Fruit fly (Drosophila melanogaster) whole organism, embryonic: Measurements from ENCODE around the gene CG13912.
A peak's percentile ranks its signal among the peaks of the same experiment; 100 is the strongest.

ENCODE experiments used
- Adf1 ChIP-seq: fragments of 200-800 bp; sonication (Bioruptor generic); IDR thresholded peaks from 2 replicates; pipeline ENCODE4 v1.3.6; 2022; ENCODE audit warnings: missing biosample characterization, missing genetic modification characterization
- Atf3 ChIP-seq: fragments of 200-800 bp; sonication (Bioruptor generic); optimal IDR thresholded peaks from 3 replicates; lab custom pipeline; 2016; ENCODE audit warnings: missing biosample characterization, missing genetic modification characterization
- CG11504 ChIP-seq: fragments of 200-800 bp; sonication (Bioruptor generic); optimal IDR thresholded peaks from 3 replicates; lab custom pipeline; 2019; ENCODE audit warnings: missing biosample characterization, mild to moderate bottlenecking, missing genetic modification characterization, moderate library complexity
- CG12071 ChIP-seq: fragments of 200-800 bp; sonication (Bioruptor generic); optimal IDR thresholded peaks from 3 replicates; lab custom pipeline; 2018; ENCODE audit warnings: missing biosample characterization, mild to moderate bottlenecking, missing genetic modification characterization
- CG14667 ChIP-seq: fragments of 200-800 bp; sonication (Bioruptor generic); IDR thresholded peaks from 2 replicates; pipeline ENCODE4 v1.3.6; 2022; ENCODE audit warnings: missing biosample characterization, missing genetic modification characterization
- CG15514 ChIP-seq: fragments of 200-800 bp; sonication (Bioruptor generic); optimal IDR thresholded peaks from 3 replicates; lab custom pipeline; 2017; ENCODE audit warnings: missing biosample characterization, missing genetic modification characterization, mild to moderate bottlenecking, moderate library complexity, missing genetic modification reagents
- CG15601 ChIP-seq: fragments of 200-800 bp; sonication (Bioruptor generic); optimal IDR thresholded peaks from 3 replicates; lab custom pipeline; 2019; ENCODE audit warnings: missing biosample characterization, mild to moderate bottlenecking, missing genetic modification characterization, moderate library complexity
- CG17802 ChIP-seq: fragments of 200-800 bp; sonication (Bioruptor generic); optimal IDR thresholded peaks from 2 replicates; lab custom pipeline; 2018; ENCODE audit warnings: missing biosample characterization, mild to moderate bottlenecking, missing genetic modification characterization, moderate library complexity
- CG17829 ChIP-seq: fragments of 200-800 bp; optimal IDR thresholded peaks from 2 replicates; lab custom pipeline; 2019; ENCODE audit warnings: missing biosample characterization, mild to moderate bottlenecking, missing genetic modification characterization, moderate library complexity
- CG18476 ChIP-seq: fragments of 200-800 bp; sonication (Bioruptor generic); optimal IDR thresholded peaks from 2 replicates; lab custom pipeline; 2016; ENCODE audit warnings: missing biosample characterization, mild to moderate bottlenecking, missing genetic modification characterization
- CG31365 ChIP-seq: fragments of 200-800 bp; sonication (Bioruptor generic); optimal IDR thresholded peaks from 2 replicates; lab custom pipeline; 2018; ENCODE audit warnings: missing biosample characterization, mild to moderate bottlenecking, missing genetic modification characterization
- CG32772 ChIP-seq: fragments of 200-800 bp; sonication (Bioruptor generic); IDR thresholded peaks from 2 replicates; pipeline ENCODE4 v1.3.6; 2022; ENCODE audit warnings: missing biosample characterization, missing genetic modification characterization
- CG34376 ChIP-seq: fragments of 200-800 bp; sonication (Bioruptor generic); optimal IDR thresholded peaks from 2 replicates; lab custom pipeline; 2018; ENCODE audit warnings: missing biosample characterization, mild to moderate bottlenecking, missing genetic modification characterization
- CG7556 ChIP-seq: fragments of 200-800 bp; sonication (Bioruptor generic); optimal IDR thresholded peaks from 2 replicates; lab custom pipeline; 2017; ENCODE audit warnings: missing biosample characterization, mild to moderate bottlenecking, missing genetic modification characterization
- CG8388 ChIP-seq: fragments of 200-800 bp; sonication (Bioruptor generic); optimal IDR thresholded peaks from 2 replicates; lab custom pipeline; 2019; ENCODE audit warnings: missing biosample characterization, mild to moderate bottlenecking, missing genetic modification characterization, moderate library complexity
- CG9437 ChIP-seq: fragments of 200-800 bp; sonication (Bioruptor generic); optimal IDR thresholded peaks from 2 replicates; lab custom pipeline; 2018; ENCODE audit warnings: missing biosample characterization, mild to moderate bottlenecking, missing genetic modification characterization
- CrebB ChIP-seq: fragments of 200-800 bp; sonication (Bioruptor generic); optimal IDR thresholded peaks from 3 replicates; lab custom pipeline; 2018; ENCODE audit warnings: missing biosample characterization, mild to moderate bottlenecking, missing genetic modification characterization
- Dek ChIP-seq: fragments of 200-800 bp; sonication (Bioruptor generic); optimal IDR thresholded peaks from 3 replicates; lab custom pipeline; 2019; ENCODE audit warnings: missing biosample characterization, mild to moderate bottlenecking, missing genetic modification characterization, moderate library complexity
- GATAe ChIP-seq: fragments of 200-800 bp; sonication (Bioruptor generic); conservative IDR thresholded peaks from 2 replicates; pipeline ENCODE4 v1.3.6; 2022; ENCODE audit warnings: missing biosample characterization, missing genetic modification characterization
- HLH4C ChIP-seq: fragments of 200-800 bp; sonication (Bioruptor generic); IDR thresholded peaks from 3 replicates; pipeline ENCODE4 v1.3.6; 2022; ENCODE audit warnings: missing biosample characterization, missing genetic modification characterization; ENCODE audit not compliant: partially characterized antibody
- Hey ChIP-seq: fragments of 200-800 bp; sonication (Bioruptor generic); optimal IDR thresholded peaks from 3 replicates; lab custom pipeline; 2018; ENCODE audit warnings: missing biosample characterization, mild to moderate bottlenecking, missing genetic modification characterization
- Med ChIP-seq: fragments of 200-800 bp; sonication (Bioruptor generic); peaks from one replicate; lab custom pipeline; 2016; ENCODE audit warnings: missing biosample characterization, missing genetic modification characterization, mild to moderate bottlenecking, inconsistent platforms, moderate library complexity
- Myb ChIP-seq: fragments of 200-800 bp; sonication (Bioruptor generic); optimal IDR thresholded peaks from 2 replicates; lab custom pipeline; 2016; ENCODE audit warnings: missing biosample characterization, missing genetic modification characterization
- Nf-YC ChIP-seq: fragments of 200-800 bp; optimal IDR thresholded peaks from 3 replicates; lab custom pipeline; 2019; ENCODE audit warnings: missing biosample characterization, mild to moderate bottlenecking, missing genetic modification characterization, moderate library complexity
- Rfx ChIP-seq: fragments of 200-800 bp; sonication (Bioruptor generic); IDR thresholded peaks from 2 replicates; pipeline ENCODE4 v1.3.6; 2022; ENCODE audit warnings: missing biosample characterization, missing genetic modification characterization
- Taf1 ChIP-seq: fragments of 200-800 bp; sonication (Bioruptor generic); IDR thresholded peaks from 2 replicates; pipeline ENCODE4 v1.3.6; 2022; ENCODE audit warnings: missing biosample characterization, missing genetic modification characterization
- Vsx1 ChIP-seq: fragments of 200-800 bp; sonication (Bioruptor generic); optimal IDR thresholded peaks from 2 replicates; lab custom pipeline; 2017; ENCODE audit warnings: missing biosample characterization, mild to moderate bottlenecking, missing genetic modification characterization, missing genetic modification reagents
- Xrp1 ChIP-seq: fragments of 200-800 bp; sonication (Bioruptor generic); IDR thresholded peaks from 2 replicates; pipeline ENCODE4 v1.3.6; 2022; ENCODE audit warnings: missing biosample characterization, missing genetic modification characterization
- amos ChIP-seq: fragments of 200-800 bp; sonication (Bioruptor generic); IDR thresholded peaks from 2 replicates; pipeline ENCODE4 v1.3.6; 2022; ENCODE audit warnings: missing biosample characterization, missing genetic modification characterization; ENCODE audit not compliant: partially characterized antibody
- ap ChIP-seq: fragments of 200-800 bp; sonication (Bioruptor generic); IDR thresholded peaks from 2 replicates; pipeline ENCODE4 v1.3.6; 2022; ENCODE audit warnings: missing biosample characterization, missing genetic modification characterization
- bowl ChIP-seq: fragments of 200-800 bp; sonication (Bioruptor generic); IDR thresholded peaks from 2 replicates; pipeline ENCODE4 v1.3.6; 2022; ENCODE audit warnings: missing biosample characterization, missing genetic modification characterization
- chinmo ChIP-seq: fragments of 200-800 bp; sonication (Bioruptor generic); IDR thresholded peaks from 4 replicates; pipeline ENCODE4 v1.3.6; 2022; ENCODE audit warnings: missing biosample characterization, missing genetic modification characterization; ENCODE audit not compliant: partially characterized antibody
- fd3F ChIP-seq: fragments of 200-800 bp; sonication (Bioruptor generic); optimal IDR thresholded peaks from 2 replicates; lab custom pipeline; 2018; ENCODE audit warnings: missing biosample characterization, mild to moderate bottlenecking, missing genetic modification characterization, moderate library complexity
- fd64A ChIP-seq: fragments of 200-800 bp; sonication (Bioruptor generic); optimal IDR thresholded peaks from 3 replicates; lab custom pipeline; 2018; ENCODE audit warnings: missing biosample characterization, mild to moderate bottlenecking, missing genetic modification characterization
- kah ChIP-seq: fragments of 200-800 bp; sonication (Bioruptor generic); optimal IDR thresholded peaks from 2 replicates; lab custom pipeline; 2018; ENCODE audit warnings: missing biosample characterization, mild to moderate bottlenecking, missing genetic modification characterization
- kni ChIP-seq: fragments of 200-800 bp; sonication (Bioruptor generic); optimal IDR thresholded peaks from 3 replicates; lab custom pipeline; 2017; ENCODE audit warnings: mild to moderate bottlenecking, missing biosample characterization, missing genetic modification reagents, missing genetic modification characterization
- lab ChIP-seq: fragments of 200-800 bp; sonication (Bioruptor generic); optimal IDR thresholded peaks from 3 replicates; lab custom pipeline; 2017; ENCODE audit warnings: missing biosample characterization, missing genetic modification characterization, mild to moderate bottlenecking, moderate library complexity, missing genetic modification reagents
- lola ChIP-seq, 3 experiments: fragments of >200 bp in 2 of 3; fragments of 200-800 bp in 1 of 3; sonication (Bioruptor generic) in 1 of 3; optimal IDR thresholded peaks; 2 replicates each; lab custom pipeline; 2017 to 2019; ENCODE audit warnings: missing biosample characterization in 3 of 3, missing genetic modification characterization in 3 of 3, mild to moderate bottlenecking in 1 of 3, moderate library complexity in 1 of 3
- mirr ChIP-seq: fragments of 200-800 bp; sonication (Bioruptor generic); optimal IDR thresholded peaks from 3 replicates; lab custom pipeline; 2018; ENCODE audit warnings: missing biosample characterization, mild to moderate bottlenecking, missing genetic modification characterization
- nom ChIP-seq: fragments of 200-800 bp; sonication (Bioruptor generic); optimal IDR thresholded peaks from 2 replicates; lab custom pipeline; 2017; ENCODE audit warnings: missing biosample characterization, missing genetic modification characterization, mild to moderate bottlenecking, moderate library complexity, missing genetic modification reagents
- rib ChIP-seq: fragments of 200-800 bp; sonication (Bioruptor generic); IDR thresholded peaks from 2 replicates; pipeline ENCODE4 v1.3.6; 2022; ENCODE audit warnings: missing biosample characterization, missing genetic modification characterization
- schlank ChIP-seq: fragments of 200-800 bp; sonication (Bioruptor generic); optimal IDR thresholded peaks from 2 replicates; lab custom pipeline; 2018; ENCODE audit warnings: missing biosample characterization, mild to moderate bottlenecking, missing genetic modification characterization
- shn ChIP-seq: fragments of 200-800 bp; sonication (Bioruptor generic); optimal IDR thresholded peaks from 3 replicates; lab custom pipeline; 2016; ENCODE audit warnings: missing biosample characterization, missing genetic modification characterization
- slbo ChIP-seq: fragments of 200-800 bp; sonication (Bioruptor generic); IDR thresholded peaks from 2 replicates; pipeline ENCODE4 v1.3.6; 2022; ENCODE audit warnings: missing biosample characterization, missing genetic modification characterization
- slou ChIP-seq: fragments of 200-800 bp; sonication (Bioruptor generic); optimal IDR thresholded peaks from 3 replicates; lab custom pipeline; 2016; ENCODE audit warnings: missing biosample characterization, missing genetic modification characterization
- twi ChIP-seq: fragments of 200-800 bp; optimal IDR thresholded peaks from 2 replicates; lab custom pipeline; 2019; ENCODE audit warnings: missing biosample characterization, mild to moderate bottlenecking, missing genetic modification characterization, moderate library complexity
- wek ChIP-seq: fragments of 200-800 bp; sonication (Bioruptor generic); optimal IDR thresholded peaks from 3 replicates; lab custom pipeline; 2018; ENCODE audit warnings: missing biosample characterization, mild to moderate bottlenecking, missing genetic modification characterization, moderate library complexity
- zen2 ChIP-seq: fragments of 200-800 bp; sonication (Bioruptor generic); IDR thresholded peaks from 3 replicates; pipeline ENCODE4 v1.3.6; 2022; ENCODE audit warnings: missing biosample characterization, missing genetic modification characterization; ENCODE audit not compliant: partially characterized antibody

Gene CG13912

dm6 chr3L:1188936-1189659 lies at the start of gene CG13912:
CG13912 (plus strand) TSS chr3L:1189588.
- no peak for TF ChIP-seq CG17829
- TF ChIP-seq CG18476 (GFP tag; lab: Kevin White, UChicago) = no peak
- TF ChIP-seq CG17802 (tag; lab: Kevin White, UChicago) = peak; percentile 60
- TF ChIP-seq CG15514 = no peak
- no peak for TF ChIP-seq CrebB (tag; lab: Kevin White, UChicago)
- TF ChIP-seq Atf3 = no peak
- peak; percentile 12; the same call in 1 of the 2 replicates for TF ChIP-seq Rfx (GFP tag; lab: Robert Waterston, UW)
- no peak for TF ChIP-seq CG14667 (GFP tag; lab: Robert Waterston, UW)
- TF ChIP-seq lab (GFP tag; lab: Kevin White, UChicago) = peak; percentile 35
- no peak for TF ChIP-seq zen2 (GFP tag; lab: Robert Waterston, UW)
- TF ChIP-seq chinmo (GFP tag; lab: Robert Waterston, UW) = peak; percentile 84; the same call in 3 of the 4 replicates
- peak; percentile 49 for TF ChIP-seq GATAe (GFP tag; lab: Robert Waterston, UW)
- no peak for TF ChIP-seq fd3F (GFP tag; lab: Kevin White, UChicago)
- peak; percentile 18 for TF ChIP-seq Vsx1
- peak; percentile 25 for TF ChIP-seq Hey (tag; lab: Kevin White, UChicago)
- TF ChIP-seq Adf1 (GFP tag; lab: Robert Waterston, UW) = peak; percentile 25; the same call in 1 of the 2 replicates
- TF ChIP-seq Dek (tag; lab: Kevin White, UChicago) = peak; percentile 48
- peak; percentile 7 for TF ChIP-seq CG11504
- peak; percentile 86 for TF ChIP-seq CG9437 (GFP tag; lab: Kevin White, UChicago)
- peak; percentile 64 for TF ChIP-seq kni (GFP tag; lab: Kevin White, UChicago)
- TF ChIP-seq Med (GFP tag; lab: Kevin White, UChicago) = peak; percentile 89
- TF ChIP-seq kah (GFP tag; lab: Kevin White, UChicago) = peak; percentile 61
- TF ChIP-seq mirr = peak; percentile 86
- peak; percentile 81 for TF ChIP-seq nom (GFP tag; lab: Kevin White, UChicago)
- TF ChIP-seq twi = no peak
- TF ChIP-seq CG8388 (GFP tag; lab: Kevin White, UChicago) = no peak
- TF ChIP-seq wek (GFP tag; lab: Kevin White, UChicago) = peak; percentile 10
- peak; percentile 76 for TF ChIP-seq CG31365 (tag; lab: Kevin White, UChicago)
- TF ChIP-seq lola (GFP tag; optimal IDR thresholded peaks at IDR 0.05; lab: Kevin White, UChicago) = no peak
- TF ChIP-seq rib = no peak
- no peak for TF ChIP-seq CG7556
- peak; percentile 99 for TF ChIP-seq CG34376 (GFP tag; lab: Kevin White, UChicago)
- no peak for TF ChIP-seq Taf1 (GFP tag; lab: Robert Waterston, UW)
- TF ChIP-seq Myb (GFP tag; lab: Kevin White, UChicago) = peak; percentile 24
- TF ChIP-seq CG15601 (tag; lab: Kevin White, UChicago) = peak; percentile 96
- TF ChIP-seq CG32772 (GFP tag; lab: Robert Waterston, UW) = no peak
- TF ChIP-seq slou (GFP tag; lab: Kevin White, UChicago) = no peak
- no peak for TF ChIP-seq schlank (tag; lab: Kevin White, UChicago)
- TF ChIP-seq amos (GFP tag; lab: Robert Waterston, UW) = peak; percentile 48; the same call in 1 of the 2 replicates
- no peak for TF ChIP-seq ap (GFP tag; lab: Robert Waterston, UW)
- 0 out of 2 replicates have a peak, but pooled peaks have one; percentile 12 for TF ChIP-seq bowl (GFP tag; lab: Robert Waterston, UW)
- TF ChIP-seq HLH4C (GFP tag; lab: Robert Waterston, UW) = no peak
- TF ChIP-seq fd64A (GFP tag; lab: Kevin White, UChicago) = peak; percentile 63
- TF ChIP-seq shn (GFP tag; lab: Kevin White, UChicago) = peak; percentile 37
- TF ChIP-seq CG12071 (GFP tag; lab: Kevin White, UChicago) = no peak
- no peak for TF ChIP-seq slbo (GFP tag; lab: Robert Waterston, UW)
- no peak for TF ChIP-seq Xrp1 (GFP tag; lab: Robert Waterston, UW)
- peak; percentile 26 for TF ChIP-seq Nf-YC (tag; lab: Kevin White, UChicago)
